Worm (Caenorhabditis elegans) whole organism, L3 larva: ENCODE results near the gene tpp-2.

Source experiments
- R02D3.7 ChIP-seq: fragments of 150-350 bp; optimal IDR thresholded peaks from 2 replicates; lab custom pipeline; 2014; ENCODE audit warnings: missing biosample characterization, missing genetic modification characterization
- ZK546.5 ChIP-seq: sonication (generic microtip); optimal IDR thresholded peaks from 2 replicates; lab custom pipeline; 2017; ENCODE audit warnings: missing biosample characterization, missing genetic modification characterization
- ama-1 ChIP-seq: fragments of 150-350 bp; optimal IDR thresholded peaks from 2 replicates; lab custom pipeline; 2018
- ceh-16 ChIP-seq: sonication (generic microtip); optimal IDR thresholded peaks from 2 replicates; lab custom pipeline; 2017; ENCODE audit warnings: missing biosample characterization, missing genetic modification characterization
- ceh-28 ChIP-seq: fragments of 150-350 bp; optimal IDR thresholded peaks from 2 replicates; lab custom pipeline; 2014; ENCODE audit warnings: missing biosample characterization, missing genetic modification reagents, missing genetic modification characterization
- ceh-82 ChIP-seq: fragments of 150-350 bp; optimal IDR thresholded peaks from 2 replicates; lab custom pipeline; 2014; ENCODE audit warnings: missing biosample characterization, missing genetic modification characterization
- ceh-9 ChIP-seq: sonication (generic microtip); optimal IDR thresholded peaks from 2 replicates; lab custom pipeline; 2018; ENCODE audit warnings: missing biosample characterization, missing genetic modification characterization
- daf-12 ChIP-seq: fragments of 150-350 bp; optimal IDR thresholded peaks from 2 replicates; lab custom pipeline; 2014; ENCODE audit warnings: missing biosample characterization, missing genetic modification reagents, missing genetic modification characterization
- egl-27 ChIP-seq: sonication (generic microtip); optimal IDR thresholded peaks from 4 replicates; lab custom pipeline; 2017; ENCODE audit warnings: missing biosample characterization, missing genetic modification reagents, missing genetic modification characterization
- egl-5 ChIP-seq: fragments of 150-350 bp; optimal IDR thresholded peaks from 2 replicates; lab custom pipeline; 2017; ENCODE audit warnings: missing biosample characterization, missing genetic modification reagents, missing genetic modification characterization, inconsistent platforms
- elt-1 ChIP-seq: fragments of 150-350 bp; optimal IDR thresholded peaks from 2 replicates; lab custom pipeline; 2014; ENCODE audit warnings: missing biosample characterization, missing genetic modification characterization
- elt-2 ChIP-seq: sonication (generic microtip); optimal IDR thresholded peaks from 2 replicates; lab custom pipeline; 2016; ENCODE audit warnings: missing genetic modification reagents, mild to moderate bottlenecking, missing genetic modification characterization, missing compliant biosample characterization
- elt-3 ChIP-seq, 3 experiments: fragments of 150-350 bp in 1 of 3; sonication (generic microtip) in 2 of 3; optimal IDR thresholded peaks; 2 replicates in 2 of 3; 4 replicates in 1 of 3; lab custom pipeline; 2014 to 2017; ENCODE audit warnings: missing biosample characterization in 3 of 3, missing genetic modification characterization in 3 of 3
- eor-1 ChIP-seq, 2 experiments: fragments of 150-350 bp; optimal IDR thresholded peaks; 2 replicates each; lab custom pipeline; 2014 to 2018; ENCODE audit warnings: missing biosample characterization in 2 of 2, missing genetic modification characterization in 2 of 2
- fkh-10 ChIP-seq: sonication (generic microtip); optimal IDR thresholded peaks from 2 replicates; lab custom pipeline; 2017; ENCODE audit warnings: missing biosample characterization, missing genetic modification reagents, missing genetic modification characterization
- fkh-2 ChIP-seq: fragments of 150-350 bp; optimal IDR thresholded peaks from 2 replicates; lab custom pipeline; 2014; ENCODE audit warnings: missing biosample characterization, missing genetic modification reagents, missing genetic modification characterization
- fos-1 ChIP-seq: fragments of 150-350 bp; optimal IDR thresholded peaks from 2 replicates; lab custom pipeline; 2014; ENCODE audit warnings: missing biosample characterization, missing genetic modification characterization
- hmg-11 ChIP-seq: sonication (generic microtip); optimal IDR thresholded peaks from 2 replicates; lab custom pipeline; 2016; ENCODE audit warnings: missing genetic modification characterization, missing compliant biosample characterization
- jun-1 ChIP-seq: fragments of 150-350 bp; optimal IDR thresholded peaks from 2 replicates; lab custom pipeline; 2014; ENCODE audit warnings: missing biosample characterization, missing genetic modification reagents, missing genetic modification characterization
- mdl-1 ChIP-seq: fragments of 150-350 bp; optimal IDR thresholded peaks from 2 replicates; lab custom pipeline; 2014; ENCODE audit warnings: missing biosample characterization, missing genetic modification characterization
- mml-1 ChIP-seq: fragments of 150-350 bp; sonication (generic microtip); optimal IDR thresholded peaks from 3 replicates; lab custom pipeline; 2014; ENCODE audit warnings: missing biosample characterization, missing genetic modification characterization
- nfya-1 ChIP-seq: sonication (generic microtip); optimal IDR thresholded peaks from 2 replicates; lab custom pipeline; 2017; ENCODE audit warnings: missing genetic modification characterization, mild to moderate bottlenecking, missing compliant biosample characterization, antibody characterized with exemption, moderate library complexity; ENCODE audit not compliant: insufficient read depth
- nhr-23 ChIP-seq: fragments of 150-350 bp; optimal IDR thresholded peaks from 2 replicates; lab custom pipeline; 2014; ENCODE audit warnings: missing biosample characterization, missing genetic modification reagents, missing genetic modification characterization
- nhr-237 ChIP-seq: fragments of 150-350 bp; optimal IDR thresholded peaks from 2 replicates; lab custom pipeline; 2014; ENCODE audit warnings: missing biosample characterization, missing genetic modification characterization
- nhr-28 ChIP-seq: fragments of 150-350 bp; optimal IDR thresholded peaks from 2 replicates; lab custom pipeline; 2014; ENCODE audit warnings: missing biosample characterization, missing genetic modification characterization
- nhr-43 ChIP-seq: sonication (generic microtip); optimal IDR thresholded peaks from 2 replicates; lab custom pipeline; 2016; ENCODE audit warnings: mild to moderate bottlenecking, missing genetic modification characterization, missing compliant biosample characterization; ENCODE audit not compliant: poor library complexity, severe bottlenecking
- nhr-67 ChIP-seq: fragments of 150-350 bp; optimal IDR thresholded peaks from 2 replicates; lab custom pipeline; 2014; ENCODE audit warnings: missing biosample characterization, missing genetic modification characterization
- nhr-76 ChIP-seq: fragments of 150-350 bp; sonication (generic microtip); optimal IDR thresholded peaks from 5 replicates; lab custom pipeline; 2014; ENCODE audit warnings: missing biosample characterization, missing genetic modification characterization
- nhr-77 ChIP-seq: fragments of 150-350 bp; optimal IDR thresholded peaks from 2 replicates; lab custom pipeline; 2014; ENCODE audit warnings: missing biosample characterization, missing genetic modification characterization
- pha-4 ChIP-seq: fragments of 150-350 bp; optimal IDR thresholded peaks from 2 replicates; lab custom pipeline; 2014; ENCODE audit warnings: missing biosample characterization, missing genetic modification reagents, missing genetic modification characterization
- sea-2 ChIP-seq: fragments of 150-350 bp; sonication (generic microtip); optimal IDR thresholded peaks from 4 replicates; lab custom pipeline; 2014; ENCODE audit warnings: missing biosample characterization, missing genetic modification reagents, missing genetic modification characterization
- tbx-2 ChIP-seq: sonication (generic microtip); optimal IDR thresholded peaks from 2 replicates; lab custom pipeline; 2016; ENCODE audit warnings: mild to moderate bottlenecking, missing genetic modification characterization, missing compliant biosample characterization
- unc-39 ChIP-seq: sonication (generic microtip); optimal IDR thresholded peaks from 4 replicates; lab custom pipeline; 2017; ENCODE audit warnings: missing biosample characterization, missing genetic modification characterization
- unc-62 ChIP-seq: fragments of 150-350 bp; sonication (generic microtip); optimal IDR thresholded peaks from 4 replicates; lab custom pipeline; 2014; ENCODE audit warnings: missing biosample characterization, missing genetic modification reagents, missing genetic modification characterization
- ztf-11 ChIP-seq: fragments of 150-350 bp; optimal IDR thresholded peaks from 2 replicates; lab custom pipeline; 2014; ENCODE audit warnings: missing biosample characterization, missing genetic modification characterization
- ztf-4 ChIP-seq: fragments of 150-350 bp; optimal IDR thresholded peaks from 2 replicates; lab custom pipeline; 2014; ENCODE audit warnings: missing biosample characterization, missing genetic modification characterization

The tpp-2 gene

DNA sequence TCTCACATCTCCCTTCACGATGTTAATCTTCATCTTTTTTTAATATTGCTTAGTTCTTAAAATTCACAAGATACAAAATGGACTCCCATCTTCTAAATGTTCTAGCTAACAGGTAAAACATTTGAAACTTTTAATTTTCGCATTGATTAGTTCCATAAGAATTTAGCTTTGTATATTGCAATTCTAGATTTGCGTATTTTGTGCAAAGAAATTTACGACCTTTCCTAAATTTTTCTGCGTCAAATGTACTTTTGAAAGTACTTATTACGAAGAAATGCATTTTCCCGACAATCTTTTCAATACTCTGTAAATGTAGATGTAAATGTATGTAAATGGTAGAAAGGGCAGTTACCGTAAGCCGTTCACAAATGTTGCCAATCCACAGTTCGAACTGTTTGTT is 6.6 kb upstream of the tpp-2 start:
- TF ChIP-seq eor-1 (tag; optimal IDR thresholded peaks at IDR 0.05; lab: Kevin White, UChicago) (no peak), fkh-10 (GFP tag; lab: Kevin White, UChicago) (no peak), ZK546.5 (tag; lab: Kevin White, UChicago) (no peak), R02D3.7 (tag; lab: Kevin White, UChicago) (no peak), egl-5 (tag; lab: Kevin White, UChicago) (no peak), nhr-237 (tag; lab: Kevin White, UChicago) (no peak), unc-62 (GFP tag; lab: Kevin White, UChicago) (no peak), fkh-2 (tag; lab: Kevin White, UChicago) (no peak), hmg-11 (tag; lab: Kevin White, UChicago) (no peak), nfya-1 (tag; lab: Kevin White, UChicago) (no peak), ceh-16 (no peak), unc-39 (tag; lab: Kevin White, UChicago) (no peak), fos-1 (tag; lab: Kevin White, UChicago) (no peak), mdl-1 (no peak)

DNA sequence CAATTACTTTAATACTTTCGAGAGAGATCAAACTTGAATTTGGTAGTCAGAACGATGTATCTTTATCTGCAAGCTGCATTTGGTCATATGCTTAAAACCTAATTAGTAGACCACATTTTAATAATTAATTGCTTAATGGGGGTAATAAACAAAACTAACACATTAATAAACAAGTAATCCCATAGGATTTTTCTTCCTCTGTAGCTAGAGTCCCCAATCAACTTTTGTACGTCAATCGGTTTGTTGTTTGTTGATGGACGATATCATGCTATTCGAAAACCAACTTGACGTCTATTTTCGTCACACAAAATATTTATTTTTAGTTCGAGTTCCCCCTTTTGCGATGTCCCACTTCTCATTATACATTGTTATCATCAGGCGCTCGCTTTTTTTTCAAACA is 4.1 kb upstream of the tpp-2 start:
- TF ChIP-seq jun-1: no peak
- TF ChIP-seq ztf-11 (tag; lab: Kevin White, UChicago): no peak
- TF ChIP-seq nhr-237 (tag; lab: Kevin White, UChicago): no peak
- no peak for TF ChIP-seq mml-1 (tag; lab: Kevin White, UChicago)
- TF ChIP-seq nhr-76 (tag; lab: Kevin White, UChicago): no peak
- no peak for TF ChIP-seq ceh-28 (tag; lab: Kevin White, UChicago)
- TF ChIP-seq unc-39 (tag; lab: Kevin White, UChicago): no peak
- no peak for TF ChIP-seq nhr-77
- no peak for TF ChIP-seq egl-27 (tag; lab: Kevin White, UChicago)
- no peak for TF ChIP-seq unc-62 (GFP tag; lab: Kevin White, UChicago)
- no peak for TF ChIP-seq nhr-43 (tag; lab: Kevin White, UChicago)
- TF ChIP-seq elt-3 (tag; optimal IDR thresholded peaks at IDR 0.05; lab: Kevin White, UChicago): no peak
- TF ChIP-seq sea-2: no peak
- TF ChIP-seq daf-12 (tag; lab: Kevin White, UChicago): no peak
- TF ChIP-seq, all 47 proteins: peak for 0

DNA sequence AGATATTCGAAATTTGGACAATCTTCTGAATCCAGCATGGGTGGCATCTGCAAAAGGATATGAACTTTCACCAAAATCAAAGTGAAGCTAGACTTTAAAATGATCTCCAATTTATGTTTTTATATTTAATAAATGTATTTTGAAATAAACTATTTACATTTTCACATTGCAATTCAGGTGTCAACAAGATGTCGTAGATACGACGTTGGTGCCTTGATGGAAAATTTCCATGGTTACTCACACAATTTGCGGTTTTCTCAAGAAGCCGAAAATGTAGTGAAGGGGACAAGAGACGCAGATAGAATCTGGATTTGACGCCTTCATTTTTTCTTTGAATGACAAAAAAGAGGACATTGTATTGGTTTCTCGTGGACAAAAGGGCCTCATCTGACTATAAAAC is 2.1 kb upstream of the tpp-2 start, which contains the start of gene rgs-3:
Gene rgs-3, plus strand, starts transcription at position 301 of the 400 bp plus-strand sequence.
- TF ChIP-seq egl-27 (tag; lab: Kevin White, UChicago) (no peak), unc-62 (GFP tag; lab: Kevin White, UChicago) (no peak), mdl-1 (no peak), mml-1 (tag; lab: Kevin White, UChicago) (no peak), tbx-2 (tag; lab: Kevin White, UChicago) (no peak), elt-1 (tag; lab: Kevin White, UChicago) (no peak), pha-4 (tag; lab: Kevin White, UChicago) (no peak), nfya-1 (tag; lab: Kevin White, UChicago) (no peak), nhr-67 (no peak), ztf-4 (tag; lab: Kevin White, UChicago) (no peak), eor-1 (tag; optimal IDR thresholded peaks at IDR 0.05; lab: Kevin White, UChicago) (no peak), ama-1 (no peak), ceh-82 (tag; lab: Kevin White, UChicago) (no peak), nhr-23 (tag; lab: Kevin White, UChicago) (no peak), nhr-28 (tag; lab: Kevin White, UChicago) (no peak)

ce11 chrII:6091380-6091779 is 6.0 kb downstream of the tpp-2 start, which contains the start of the genes fbf-2 and nspg-3:
Gene fbf-2 (minus strand): TSS chrII:6091480.
Gene nspg-3 (plus strand): TSS chrII:6091767.
- peak; percentile 35 for TF ChIP-seq elt-2
- no peak for TF ChIP-seq ztf-11 (tag; lab: Kevin White, UChicago)
- no peak for TF ChIP-seq unc-62 (GFP tag; lab: Kevin White, UChicago)

DNA sequence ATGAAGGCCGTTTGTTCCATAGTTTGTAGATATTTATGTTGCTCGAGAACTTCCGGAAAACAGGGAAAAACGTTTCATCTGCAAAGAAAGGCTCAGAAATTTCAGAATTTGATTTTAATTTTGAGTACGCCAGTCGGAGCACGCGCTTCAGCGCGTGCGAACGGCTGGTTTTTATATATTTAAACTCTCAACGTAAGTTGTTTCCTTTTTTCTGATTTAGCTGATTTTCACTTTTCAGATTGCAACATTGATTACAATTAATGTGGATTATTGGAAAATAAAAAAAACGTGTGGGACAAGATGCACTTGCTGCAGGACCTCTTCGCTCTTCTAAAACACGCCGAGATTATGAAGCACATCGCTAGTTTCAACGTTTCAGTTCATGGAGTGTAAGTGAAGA is 14.8 kb downstream of the tpp-2 start, which contains the start of gene F21H12.3:
Gene F21H12.3, plus strand, starts transcription at position 301 of the 400 bp plus-strand sequence.
- no peak for TF ChIP-seq mml-1 (tag; lab: Kevin White, UChicago)
- TF ChIP-seq tbx-2 (tag; lab: Kevin White, UChicago): no peak
- TF ChIP-seq ceh-9 (tag; lab: Kevin White, UChicago): no peak
